Worm (Caenorhabditis elegans): ENCODE results near the gene M03E7.3.
"Not testable (repeated sequence)": the region's sequence is repeated elsewhere in the genome, so short reads cannot be mapped to it uniquely, and the experiment has no call there.

- TF ChIP-seq flt-1 (GFP tag; IDR thresholded peaks at IDR 0.05); ama-1 (optimal IDR thresholded peaks at IDR 0.05); tbx-11 (GFP tag; IDR thresholded peaks at IDR 0.05); hmg-4 (GFP tag; optimal IDR thresholded peaks at IDR 0.05); F13C5.2 (tag; optimal IDR thresholded peaks at IDR 0.05): not testable (repeated sequence)
These were observed 48.5 kb downstream of the M03E7.3 start, which contains the start of gene C14C11.1 for ce11 chrV:5663317-5663716.

Data from whole organism, early embryonic.